Fruit fly (Drosophila melanogaster): ENCODE measurements around the gene CG10132.

Gene CG10132

DNA sequence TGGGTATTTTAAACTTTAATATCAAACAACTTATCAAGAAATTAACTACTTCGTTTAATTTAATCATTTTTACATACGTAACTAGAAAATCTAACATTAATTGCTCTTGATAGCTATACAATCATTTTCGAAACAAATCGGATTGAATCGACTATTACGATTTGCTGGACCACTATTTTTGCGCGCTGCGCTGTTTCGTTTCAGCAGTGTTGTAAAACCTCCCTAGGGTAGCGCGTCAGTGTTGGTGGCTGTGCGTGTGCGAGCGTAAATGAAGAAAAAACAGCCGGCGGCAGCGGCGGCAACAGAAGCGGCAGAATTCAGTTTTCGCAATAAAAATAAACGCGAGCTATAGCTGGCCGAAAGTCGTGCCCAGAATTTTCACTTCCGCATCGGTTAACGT, 14.6 kb downstream of the CG10132 start, which contains the start of gene CG33116 (continued):
- TF ChIP-seq CG32264 (GFP tag; optimal IDR thresholded peaks at IDR 0.05), result peak; percentile 74
- peak; percentile 91 for TF ChIP-seq Hnf4 (GFP tag; optimal IDR thresholded peaks at IDR 0.05)
- TF ChIP-seq Rel (GFP tag; optimal IDR thresholded peaks at IDR 0.05), result no peak
- TF ChIP-seq Rel (tag; optimal IDR thresholded peaks at IDR 0.05), result peak; percentile 58
- TF ChIP-seq CrebA (GFP tag; optimal IDR thresholded peaks at IDR 0.05; ENCODE audit: borderline replicate concordance), result no peak
- TF ChIP-seq br (GFP tag; optimal IDR thresholded peaks at IDR 0.05), result peak; percentile 89
- no peak for TF ChIP-seq usp (GFP tag; optimal IDR thresholded peaks at IDR 0.05)
- peak; percentile 28 for TF ChIP-seq GATAd (GFP tag; optimal IDR thresholded peaks at IDR 0.05)
- no peak for TF ChIP-seq Vsx2 (GFP tag; optimal IDR thresholded peaks at IDR 0.05; ENCODE audit: partially characterized antibody)

- TF ChIP-seq ey (GFP tag; optimal IDR thresholded peaks at IDR 0.05), result no peak
- peak; percentile 86 for TF ChIP-seq h (GFP tag; optimal IDR thresholded peaks at IDR 0.05)
Observed at dm6 chr2L:19535234-19535633, 16.6 kb downstream of the CG10132 start, which contains the start of gene CG31697. TSS of gene CG31697 (plus strand) at chr2L:19535448.

dm6 chr2L:19537779-19538456, 19.3 kb downstream of the CG10132 start, which contains the start of gene CG13082:
TSS of gene CG13082 (plus strand) at chr2L:19538425.
- TF ChIP-seq usp (GFP tag; optimal IDR thresholded peaks at IDR 0.05), result no peak
- no peak for TF ChIP-seq CrebA (GFP tag; optimal IDR thresholded peaks at IDR 0.05; ENCODE audit: borderline replicate concordance)
- TF ChIP-seq GATAd (GFP tag; optimal IDR thresholded peaks at IDR 0.05), result no peak
- peak; percentile 88 for TF ChIP-seq Sp1 (GFP tag; optimal IDR thresholded peaks at IDR 0.05)
- no peak for TF ChIP-seq Dif (GFP tag; optimal IDR thresholded peaks at IDR 0.05; ENCODE audit: partially characterized antibody)
- TF ChIP-seq psq (GFP tag; optimal IDR thresholded peaks at IDR 0.05), result peak; percentile 88
- TF ChIP-seq Hnf4 (GFP tag; optimal IDR thresholded peaks at IDR 0.05), result peak; percentile 80
- TF ChIP-seq Abd-B (GFP tag; optimal IDR thresholded peaks at IDR 0.05), result no peak
- TF ChIP-seq Dfd (GFP tag; optimal IDR thresholded peaks at IDR 0.05), result no peak
- no peak for TF ChIP-seq N (GFP tag; optimal IDR thresholded peaks at IDR 0.05)
- TF ChIP-seq Mio (GFP tag; optimal IDR thresholded peaks at IDR 0.05), result no peak
- no peak for TF ChIP-seq Myc (optimal IDR thresholded peaks at IDR 0.05)
- TF ChIP-seq dl (GFP tag; optimal IDR thresholded peaks at IDR 0.05; ENCODE audit: insufficient read depth in 1 of 2, partially characterized antibody in 2 of 2), result no peak
- peak; percentile 87 for TF ChIP-seq br (GFP tag; optimal IDR thresholded peaks at IDR 0.05)
- TF ChIP-seq Hr78 (GFP tag; optimal IDR thresholded peaks at IDR 0.05), result no peak
- TF ChIP-seq Rel (GFP tag; optimal IDR thresholded peaks at IDR 0.05), result no peak
- TF ChIP-seq Rel (tag; optimal IDR thresholded peaks at IDR 0.05), result peak; percentile 58
- no peak for TF ChIP-seq lola (GFP tag; optimal IDR thresholded peaks at IDR 0.05)
- peak; percentile 12 for TF ChIP-seq Hr83 (GFP tag; optimal IDR thresholded peaks at IDR 0.05; ENCODE audit: poor library complexity, severe bottlenecking)
- TF ChIP-seq foxo (GFP tag; optimal IDR thresholded peaks at IDR 0.05), result peak in 1 of 2 experiments; percentile 90
- TF ChIP-seq dmrt93B (GFP tag; optimal IDR thresholded peaks at IDR 0.05), result peak; percentile 75
- TF ChIP-seq fru (GFP tag; optimal IDR thresholded peaks at IDR 0.05), result peak; percentile 91
- TF ChIP-seq dsf (GFP tag; optimal IDR thresholded peaks at IDR 0.05; ENCODE audit: borderline replicate concordance), result peak; percentile 44
- peak; percentile 42 for TF ChIP-seq Jra (GFP tag; optimal IDR thresholded peaks at IDR 0.05)
- TF ChIP-seq h (GFP tag; optimal IDR thresholded peaks at IDR 0.05), result peak; percentile 92
- TF ChIP-seq OdsH (GFP tag; optimal IDR thresholded peaks at IDR 0.05), result peak; percentile 82
- TF ChIP-seq ey (GFP tag; optimal IDR thresholded peaks at IDR 0.05), result peak; percentile 85
- peak; percentile 73 for TF ChIP-seq CG9705 (GFP tag; optimal IDR thresholded peaks at IDR 0.05)
- TF ChIP-seq brk (GFP tag; optimal IDR thresholded peaks at IDR 0.05), result peak; percentile 20
- TF ChIP-seq jim (GFP tag; optimal IDR thresholded peaks at IDR 0.05), result no peak
- no peak for TF ChIP-seq Vsx2 (GFP tag; optimal IDR thresholded peaks at IDR 0.05; ENCODE audit: partially characterized antibody)
- no peak for TF ChIP-seq pan (optimal IDR thresholded peaks at IDR 0.05)
- TF ChIP-seq rgr (GFP tag; optimal IDR thresholded peaks at IDR 0.05), result peak; percentile 84
- peak; percentile 29 for TF ChIP-seq sage (GFP tag; optimal IDR thresholded peaks at IDR 0.05)
- peak; percentile 65 for TF ChIP-seq CG32264 (GFP tag; optimal IDR thresholded peaks at IDR 0.05)
- peak; percentile 74 for TF ChIP-seq woc (GFP tag; optimal IDR thresholded peaks at IDR 0.05)
- TF ChIP-seq HLH106 (tag; optimal IDR thresholded peaks at IDR 0.05), result peak; percentile 87
- no peak for TF ChIP-seq tai (GFP tag; optimal IDR thresholded peaks at IDR 0.05)
- TF ChIP-seq sv (GFP tag; optimal IDR thresholded peaks at IDR 0.05), result no peak
